Fruit fly (Drosophila melanogaster): ENCODE measurements around the gene spn-A.
A peak's percentile ranks its signal among the peaks of the same experiment; 100 is the strongest.

Gene spn-A

dm6 chr3R:30039494-30039893, 16.3 kb downstream of the spn-A start, which contains the start of the genes janA, Sry-alpha and Sry-beta (continued):
- TF ChIP-seq dmrt11E (tag; optimal IDR thresholded peaks at IDR 0.05), result no peak
- TF ChIP-seq CG6765 (GFP tag; optimal IDR thresholded peaks at IDR 0.05), result no peak
- TF ChIP-seq Dfd (GFP tag; optimal IDR thresholded peaks at IDR 0.05), result no peak
- no peak for TF ChIP-seq Asciz (GFP tag; optimal IDR thresholded peaks at IDR 0.05)
- TF ChIP-seq CG9817 (tag; optimal IDR thresholded peaks at IDR 0.05), result no peak
- no peak for TF ChIP-seq CG17328 (GFP tag; IDR thresholded peaks at IDR 0.05)
- TF ChIP-seq usp (GFP tag; optimal IDR thresholded peaks at IDR 0.05), result no peak
- TF ChIP-seq mirr (GFP tag; optimal IDR thresholded peaks at IDR 0.05), result no peak
- TF ChIP-seq az2 (GFP tag; optimal IDR thresholded peaks at IDR 0.05), result no peak
- no peak for TF ChIP-seq lmd (GFP tag; IDR thresholded peaks at IDR 0.05)
- TF ChIP-seq CG15696 (tag; optimal IDR thresholded peaks at IDR 0.05), result no peak
- TF ChIP-seq Doc3 (GFP tag; IDR thresholded peaks at IDR 0.05; ENCODE audit: partially characterized antibody), result peak; percentile 100
- TF ChIP-seq CG10979 (tag; optimal IDR thresholded peaks at IDR 0.05), result peak; percentile 7
- peak; percentile 99 for TF ChIP-seq inv (GFP tag; IDR thresholded peaks at IDR 0.05; ENCODE audit: partially characterized antibody)
- no peak for TF ChIP-seq CG1529 (GFP tag; optimal IDR thresholded peaks at IDR 0.05)
- TF ChIP-seq Blimp-1 (GFP tag; optimal IDR thresholded peaks at IDR 0.05), result no peak
- TF ChIP-seq trh (GFP tag; optimal IDR thresholded peaks at IDR 0.05), result no peak
- TF ChIP-seq CG6854 (GFP tag; optimal IDR thresholded peaks at IDR 0.05), result no peak
- TF ChIP-seq CG17385 (GFP tag; optimal IDR thresholded peaks at IDR 0.05), result no peak
- no peak for TF ChIP-seq cwo (GFP tag; optimal IDR thresholded peaks at IDR 0.05)
- no peak for TF ChIP-seq CG18011 (GFP tag; optimal IDR thresholded peaks at IDR 0.05)
- no peak for TF ChIP-seq Oaz (GFP tag; IDR thresholded peaks at IDR 0.05)
- TF ChIP-seq pum (GFP tag; optimal IDR thresholded peaks at IDR 0.05), result no peak
- TF ChIP-seq gce (GFP tag; IDR thresholded peaks at IDR 0.05), result no peak
- no peak for TF ChIP-seq dm (GFP tag; optimal IDR thresholded peaks at IDR 0.05)
- no peak for TF ChIP-seq Xrp1 (GFP tag; IDR thresholded peaks at IDR 0.05)
- TF ChIP-seq dimm (GFP tag; IDR thresholded peaks at IDR 0.05), result no peak
- TF ChIP-seq CG8478 (optimal IDR thresholded peaks at IDR 0.05), result no peak
- TF ChIP-seq bab2 (GFP tag; optimal IDR thresholded peaks at IDR 0.05), result no peak
- peak; percentile 29 for TF ChIP-seq Myb (GFP tag; optimal IDR thresholded peaks at IDR 0.05)
- TF ChIP-seq CG5245 (GFP tag; optimal IDR thresholded peaks at IDR 0.05), result no peak

- TF ChIP-seq crp (GFP tag; optimal IDR thresholded peaks at IDR 0.05) (no peak), Hr51 (GFP tag; optimal IDR thresholded peaks at IDR 0.05) (no peak), CG11504 (tag; optimal IDR thresholded peaks at IDR 0.05) (no peak), MBD-R2 (GFP tag; IDR thresholded peaks at IDR 0.05) (no peak), CG4360 (GFP tag; IDR thresholded peaks at IDR 0.05) (no peak), CG18011 (GFP tag; optimal IDR thresholded peaks at IDR 0.05) (no peak), salm (tag; optimal IDR thresholded peaks at IDR 0.05) (no peak), Atf6 (GFP tag; IDR thresholded peaks at IDR 0.05) (no peak), CG33557 (GFP tag; optimal IDR thresholded peaks at IDR 0.05) (no peak), CG7987 (GFP tag; optimal IDR thresholded peaks at IDR 0.05) (no peak), CG2889 (GFP tag; IDR thresholded peaks at IDR 0.05) (no peak), CG3281 (GFP tag; optimal IDR thresholded peaks at IDR 0.05) (no peak), MESR4 (GFP tag; optimal IDR thresholded peaks at IDR 0.05) (no peak), hbn (GFP tag; IDR thresholded peaks at IDR 0.05; ENCODE audit: partially characterized antibody) (no peak), dpn (GFP tag; optimal IDR thresholded peaks at IDR 0.05) (no peak), CG12299 (tag; optimal IDR thresholded peaks at IDR 0.05) (no peak), Side (GFP tag; optimal IDR thresholded peaks at IDR 0.05) (no peak), D19B (GFP tag; optimal IDR thresholded peaks at IDR 0.05) (no peak), schlank (tag; optimal IDR thresholded peaks at IDR 0.05) (no peak), Optix (GFP tag; IDR thresholded peaks at IDR 0.05) (no peak)
Measured at dm6 chr3R:30038628-30039027, 17.2 kb downstream of the spn-A start, which contains the start of gene janB. Gene janB, minus strand, starts transcription at chr3R:30038728.
